Worm (Caenorhabditis elegans) whole organism, L4 larva: Measurements from ENCODE around the gene F25B5.5.

Experiments
- F37D6.2 ChIP-seq: sonication (generic microtip); optimal IDR thresholded peaks from 2 replicates; lab custom pipeline; 2016; ENCODE audit warnings: mild to moderate bottlenecking, missing genetic modification characterization, missing compliant biosample characterization
- F44E2.7 ChIP-seq: fragments of 200-800 bp; sonication (Bioruptor generic); IDR thresholded peaks from 2 replicates; pipeline ENCODE4 v2.1.2; 2022; ENCODE audit warnings: missing genetic modification characterization, missing compliant biosample characterization
- R02D3.7 ChIP-seq: fragments of 150-350 bp; sonication (generic microtip); optimal IDR thresholded peaks from 3 replicates; lab custom pipeline; 2014; ENCODE audit warnings: missing biosample characterization, missing genetic modification characterization
- T26A8.4 ChIP-seq: fragments of 200-800 bp; sonication (Bioruptor generic); IDR thresholded peaks from 2 replicates; pipeline ENCODE4 v1.3.6; 2022; ENCODE audit warnings: missing genetic modification characterization, missing compliant biosample characterization
- arid-1 ChIP-seq: fragments of 200-800 bp; sonication (Bioruptor generic); conservative IDR thresholded peaks from 2 replicates; pipeline ENCODE4 v1.3.6; 2022; ENCODE audit warnings: missing genetic modification reagents, missing genetic modification characterization, missing compliant biosample characterization
- ceh-20 ChIP-seq: fragments of 200-800 bp; sonication (Bioruptor generic); IDR thresholded peaks from 2 replicates; pipeline ENCODE4 v1.3.6; 2022; ENCODE audit warnings: missing genetic modification reagents, missing genetic modification characterization, missing compliant biosample characterization
- ces-1 ChIP-seq: fragments of 150-350 bp; sonication (generic microtip); optimal IDR thresholded peaks from 4 replicates; lab custom pipeline; 2014; ENCODE audit warnings: missing biosample characterization, missing genetic modification reagents, missing genetic modification characterization
- cey-2 ChIP-seq: sonication (generic microtip); optimal IDR thresholded peaks from 3 replicates; lab custom pipeline; 2017; ENCODE audit warnings: missing genetic modification characterization, mild to moderate bottlenecking, missing compliant biosample characterization, antibody characterized with exemption, borderline replicate concordance; ENCODE audit not compliant: insufficient read depth
- ctbp-1 ChIP-seq: fragments of 200-800 bp; sonication (Bioruptor generic); IDR thresholded peaks from 2 replicates; pipeline ENCODE4 v1.3.6; 2022; ENCODE audit warnings: missing genetic modification reagents, missing genetic modification characterization, missing compliant biosample characterization
- daf-16 ChIP-seq, 3 experiments: sonication (generic microtip); optimal IDR thresholded peaks; 2 replicates each; lab custom pipeline; 2016 to 2017; ENCODE audit warnings: missing genetic modification characterization in 3 of 3, missing genetic modification reagents in 3 of 3, mild to moderate bottlenecking in 2 of 3, missing compliant biosample characterization in 2 of 3, missing biosample characterization in 1 of 3, moderate library complexity in 1 of 3
- dmd-6 ChIP-seq: fragments of 200-800 bp; sonication (Bioruptor generic); IDR thresholded peaks from 2 replicates; pipeline ENCODE4 v1.3.6; 2022; ENCODE audit warnings: missing genetic modification reagents, missing genetic modification characterization, missing compliant biosample characterization
- dmd-8 ChIP-seq: fragments of 200-800 bp; sonication (Bioruptor generic); IDR thresholded peaks from 2 replicates; pipeline ENCODE4 v1.3.6; 2022; ENCODE audit warnings: missing genetic modification characterization, missing compliant biosample characterization
- duxl-1 ChIP-seq: sonication (generic microtip); optimal IDR thresholded peaks from 2 replicates; lab custom pipeline; 2016; ENCODE audit warnings: mild to moderate bottlenecking, missing genetic modification characterization, moderate library complexity, missing compliant biosample characterization; ENCODE audit not compliant: poor library complexity
- dve-1 ChIP-seq: sonication (generic microtip); optimal IDR thresholded peaks from 2 replicates; lab custom pipeline; 2017; ENCODE audit warnings: antibody characterized with exemption, mild to moderate bottlenecking, missing genetic modification characterization, missing compliant biosample characterization; ENCODE audit not compliant: insufficient read depth
- egl-43 ChIP-seq: fragments of 200-800 bp; sonication (Bioruptor generic); IDR thresholded peaks from 2 replicates; pipeline ENCODE4 v1.3.6; 2022; ENCODE audit warnings: missing genetic modification reagents, missing genetic modification characterization, missing compliant biosample characterization
- fos-1 ChIP-seq: fragments of 150-350 bp; optimal IDR thresholded peaks from 2 replicates; lab custom pipeline; 2014; ENCODE audit warnings: missing biosample characterization, missing genetic modification characterization
- gei-8 ChIP-seq: fragments of 200-800 bp; sonication (Bioruptor generic); optimal IDR thresholded peaks from 2 replicates; lab custom pipeline; 2018; ENCODE audit warnings: mild to moderate bottlenecking, missing genetic modification characterization, missing compliant biosample characterization
- hif-1 ChIP-seq, 2 experiments: sonication (generic microtip); optimal IDR thresholded peaks; 2 replicates each; lab custom pipeline; 2016 to 2017; ENCODE audit warnings: missing compliant biosample characterization in 2 of 2, missing genetic modification characterization in 2 of 2, missing genetic modification reagents in 2 of 2, missing genotype in 2 of 2, mild to moderate bottlenecking in 1 of 2
- hlh-11 ChIP-seq: fragments of 200-800 bp; sonication (Bioruptor generic); optimal IDR thresholded peaks from 2 replicates; lab custom pipeline; 2018; ENCODE audit warnings: mild to moderate bottlenecking, missing genetic modification characterization, missing compliant biosample characterization
- lin-1 ChIP-seq: fragments of 200-800 bp; sonication (Bioruptor generic); IDR thresholded peaks from 2 replicates; pipeline ENCODE4 v1.3.6; 2022; ENCODE audit warnings: missing genetic modification reagents, missing genetic modification characterization, missing compliant biosample characterization
- lin-29 ChIP-seq: fragments of 200-800 bp; sonication (Bioruptor generic); IDR thresholded peaks from 2 replicates; pipeline ENCODE4 v1.3.6; 2022; ENCODE audit warnings: missing genetic modification reagents, missing genetic modification characterization, missing compliant biosample characterization
- lsy-2 ChIP-seq, 2 experiments: fragments of 150-350 bp in 1 of 2; sonication (generic microtip) in 1 of 2; optimal IDR thresholded peaks; 2 replicates each; lab custom pipeline; 2014 to 2017; ENCODE audit warnings: missing biosample characterization in 2 of 2, missing genetic modification characterization in 2 of 2
- madf-9 ChIP-seq: fragments of 200-800 bp; sonication (Bioruptor generic); conservative IDR thresholded peaks from 2 replicates; pipeline ENCODE4 v1.3.6; 2022; ENCODE audit warnings: missing genetic modification reagents, missing genetic modification characterization, missing compliant biosample characterization
- mep-1 ChIP-seq: fragments of 150-350 bp; sonication (generic microtip); optimal IDR thresholded peaks from 3 replicates; lab custom pipeline; 2014; ENCODE audit warnings: missing biosample characterization, missing genetic modification characterization
- mxl-2 ChIP-seq: fragments of 200-800 bp; sonication (Bioruptor generic); conservative IDR thresholded peaks from 2 replicates; pipeline ENCODE4 v1.3.6; 2022; ENCODE audit warnings: missing genetic modification reagents, missing genetic modification characterization, missing compliant biosample characterization
- nhr-10 ChIP-seq: fragments of 150-350 bp; optimal IDR thresholded peaks from 2 replicates; lab custom pipeline; 2014; ENCODE audit warnings: missing biosample characterization, missing genetic modification characterization
- nhr-42 ChIP-seq: fragments of 200-800 bp; sonication (Bioruptor generic); IDR thresholded peaks from 2 replicates; pipeline ENCODE4 v1.3.6; 2022; ENCODE audit warnings: missing genetic modification characterization, missing compliant biosample characterization
- nhr-77 ChIP-seq: fragments of 150-350 bp; optimal IDR thresholded peaks from 2 replicates; lab custom pipeline; 2014; ENCODE audit warnings: missing biosample characterization, missing genetic modification characterization
- pha-4 ChIP-seq, 2 experiments: fragments of 150-350 bp in 1 of 2; fragments of 200-800 bp in 1 of 2; sonication (Bioruptor generic) in 1 of 2; IDR thresholded peaks in 1 of 2; optimal IDR thresholded peaks in 1 of 2; 2 replicates each; pipeline versions ENCODE4 v1.3.6 to Lab custom; 2014 to 2022; ENCODE audit warnings: missing genetic modification characterization in 2 of 2, missing genetic modification reagents in 2 of 2, missing biosample characterization in 1 of 2, missing compliant biosample characterization in 1 of 2
- php-3 ChIP-seq: fragments of 200-800 bp; sonication (Bioruptor generic); IDR thresholded peaks from 2 replicates; pipeline ENCODE4 v1.3.6; 2022; ENCODE audit warnings: missing genetic modification reagents, missing genetic modification characterization, missing compliant biosample characterization
- pqm-1 ChIP-seq: sonication (generic microtip); optimal IDR thresholded peaks from 2 replicates; lab custom pipeline; 2017; ENCODE audit warnings: missing biosample characterization, missing genetic modification characterization
- rbr-2 ChIP-seq: sonication (generic microtip); optimal IDR thresholded peaks from 2 replicates; lab custom pipeline; 2016; ENCODE audit warnings: missing genotype, missing genetic modification characterization, missing compliant biosample characterization
- set-16 ChIP-seq: fragments of 200-800 bp; sonication (Bioruptor generic); IDR thresholded peaks from 2 replicates; pipeline ENCODE4 v1.3.6; 2022; ENCODE audit warnings: missing genetic modification reagents, missing genetic modification characterization, missing compliant biosample characterization
- snpc-1.2 ChIP-seq: fragments of 200-800 bp; sonication (Bioruptor generic); IDR thresholded peaks from 2 replicates; pipeline ENCODE4 v1.3.6; 2022; ENCODE audit warnings: missing genetic modification reagents, missing genetic modification characterization, missing compliant biosample characterization
- snpc-4 ChIP-seq: fragments of 150-350 bp; optimal IDR thresholded peaks from 2 replicates; lab custom pipeline; 2014; ENCODE audit warnings: missing biosample characterization, missing genetic modification characterization
- tag-97 ChIP-seq: fragments of 200-800 bp; sonication (Bioruptor generic); IDR thresholded peaks from 2 replicates; pipeline ENCODE4 v1.3.6; 2022; ENCODE audit warnings: missing genetic modification characterization, missing compliant biosample characterization
- tra-1 ChIP-seq: fragments of 200-800 bp; sonication (Bioruptor generic); IDR thresholded peaks from 2 replicates; pipeline ENCODE4 v1.3.6; 2022; ENCODE audit warnings: missing genetic modification reagents, missing genetic modification characterization, missing compliant biosample characterization
- unc-39 ChIP-seq: sonication (generic microtip); optimal IDR thresholded peaks from 2 replicates; lab custom pipeline; 2017; ENCODE audit warnings: missing biosample characterization, missing genetic modification characterization
- zfp-3 ChIP-seq: fragments of 200-800 bp; sonication (Bioruptor generic); conservative IDR thresholded peaks from 2 replicates; pipeline ENCODE4 v1.3.6; 2022; ENCODE audit warnings: missing genetic modification reagents, missing genetic modification characterization, missing compliant biosample characterization
- zip-11 ChIP-seq: fragments of 200-800 bp; sonication (Bioruptor generic); IDR thresholded peaks from 2 replicates; pipeline ENCODE4 v1.3.6; 2022; ENCODE audit warnings: missing genetic modification characterization, missing compliant biosample characterization
- zip-2 ChIP-seq: fragments of 150-350 bp; optimal IDR thresholded peaks from 2 replicates; lab custom pipeline; 2014; ENCODE audit warnings: missing biosample characterization, missing genetic modification characterization
- ztf-7 ChIP-seq: fragments of 150-350 bp; optimal IDR thresholded peaks from 2 replicates; lab custom pipeline; 2014; ENCODE audit warnings: missing biosample characterization, missing genetic modification characterization

F25B5.5 gene

DNA sequence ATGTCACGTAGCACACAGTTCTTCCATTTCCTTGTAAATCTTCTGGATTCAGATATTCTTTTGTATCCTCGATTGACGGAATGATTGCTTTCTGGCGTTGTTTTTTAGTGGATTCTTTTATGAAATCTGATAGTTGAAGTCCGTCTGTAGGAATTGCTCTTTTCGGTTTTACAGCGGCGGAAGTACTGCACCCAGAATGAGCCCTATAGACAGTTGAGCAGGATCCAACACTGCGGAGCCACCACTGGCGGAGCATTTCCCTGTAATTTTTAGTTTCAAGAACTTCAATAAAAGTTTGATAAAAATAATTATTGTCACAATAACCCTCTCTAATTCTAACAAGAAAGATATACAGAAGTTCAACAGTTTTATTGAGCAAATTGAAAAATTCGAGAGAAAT is at the start of gene F25B5.5:
Gene F25B5.5, minus strand, starts transcription at position 260 of the 400 bp plus-strand sequence.
- TF ChIP-seq hif-1 (tag; optimal IDR thresholded peaks at IDR 0.05; lab: Kevin White, UChicago) (no peak), madf-9 (no peak), ztf-7 (tag; lab: Kevin White, UChicago) (no peak), dve-1 (tag; lab: Kevin White, UChicago) (no peak), zip-2 (no peak), php-3 (GFP tag; lab: Robert Waterston, UW) (0 out of 2 replicates have a peak, but pooled peaks have one; percentile 14), mxl-2 (no peak), lin-1 (0 out of 2 replicates have a peak, but pooled peaks have one; percentile 13), set-16 (GFP tag; lab: Robert Waterston, UW) (no peak), lin-29 (GFP tag; lab: Robert Waterston, UW) (no peak), zfp-3 (GFP tag; lab: Robert Waterston, UW) (peak; percentile 81), T26A8.4 (peak; percentile 65; the same call in 1 of the 2 replicates), arid-1 (GFP tag; lab: Robert Waterston, UW) (no peak), unc-39 (tag; lab: Kevin White, UChicago) (no peak), F37D6.2 (tag; lab: Kevin White, UChicago) (no peak), snpc-1.2 (GFP tag; lab: Robert Waterston, UW) (0 out of 2 replicates have a peak, but pooled peaks have one; percentile 29), nhr-10 (no peak), F44E2.7 (GFP tag; lab: Robert Waterston, UW) (no peak), gei-8 (no peak), tra-1 (GFP tag; lab: Robert Waterston, UW) (no peak)

DNA sequence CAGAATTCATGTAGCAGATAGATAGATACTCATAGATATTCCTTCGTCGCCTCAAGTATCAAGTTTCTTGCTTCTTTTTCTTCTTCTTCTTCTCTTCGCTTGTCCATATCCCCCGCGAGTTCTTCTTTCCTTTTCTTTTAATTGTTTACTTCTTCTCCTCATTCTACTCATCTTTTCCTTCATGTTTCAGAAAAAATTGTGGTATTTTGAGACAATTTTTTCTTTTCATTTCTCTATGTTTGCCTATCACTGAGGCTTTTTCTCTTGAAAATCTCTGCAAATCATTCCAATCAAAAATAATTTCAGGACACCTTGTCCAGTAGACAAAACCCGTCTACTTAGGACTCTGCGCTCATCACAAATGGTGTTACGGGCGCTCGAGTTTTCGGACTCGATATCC is 47.0 kb upstream of the F25B5.5 start, which contains the start of gene T04C9.1:
Gene T04C9.1, plus strand, starts transcription at position 301 of the 400 bp plus-strand sequence.
- TF ChIP-seq ctbp-1: no peak
- TF ChIP-seq duxl-1 (tag; lab: Kevin White, UChicago): no peak
- TF ChIP-seq zip-2: no peak

ce11 chrIII:5992043-5992442 is 46.1 kb upstream of the F25B5.5 start:
- TF ChIP-seq pqm-1 (tag; lab: Kevin White, UChicago): no peak
- TF ChIP-seq lsy-2 (tag; optimal IDR thresholded peaks at IDR 0.05; lab: Kevin White, UChicago): peak in 1 of 2 experiments; percentile 7
- TF ChIP-seq tag-97 (GFP tag; lab: Robert Waterston, UW): no peak
- no peak for TF ChIP-seq mep-1 (tag; lab: Kevin White, UChicago)
- peak; percentile 88 for TF ChIP-seq ces-1 (GFP tag; lab: Kevin White, UChicago)
- peak; percentile 16 for TF ChIP-seq rbr-2 (tag; lab: Kevin White, UChicago)
- 0 out of 2 replicates have a peak, but pooled peaks have one; percentile 36 for TF ChIP-seq ctbp-1

ce11 chrIII:5991142-5991930 is 45.4 kb upstream of the F25B5.5 start, which contains the start of gene T04C9.2:
TSS of gene T04C9.2 (plus strand) at chrIII:5991880.
- TF ChIP-seq lin-1: no peak
- no peak for TF ChIP-seq zip-11 (GFP tag; lab: Robert Waterston, UW)
- TF ChIP-seq lin-29 (GFP tag; lab: Robert Waterston, UW): no peak
- TF ChIP-seq pha-4 (GFP tag; IDR thresholded peaks at IDR 0.05; lab: Robert Waterston, UW): no peak
- no peak for TF ChIP-seq pha-4 (tag; optimal IDR thresholded peaks at IDR 0.05; lab: Kevin White, UChicago)
- no peak for TF ChIP-seq nhr-42 (GFP tag; lab: Robert Waterston, UW)
- no peak for TF ChIP-seq zfp-3 (GFP tag; lab: Robert Waterston, UW)
- TF ChIP-seq R02D3.7 (tag; lab: Kevin White, UChicago): no peak
- no peak for TF ChIP-seq madf-9
- TF ChIP-seq snpc-4: no peak
- TF ChIP-seq dmd-6 (GFP tag; lab: Robert Waterston, UW): peak; percentile 51; the same call in 1 of the 2 replicates
- TF ChIP-seq ceh-20: peak; percentile 57; the same call in 1 of the 2 replicates
- TF ChIP-seq fos-1 (tag; lab: Kevin White, UChicago): no peak
- TF ChIP-seq daf-16 (GFP tag; optimal IDR thresholded peaks at IDR 0.05; lab: Kevin White, UChicago): no peak
- TF ChIP-seq daf-16 (tag; optimal IDR thresholded peaks at IDR 0.05; lab: Kevin White, UChicago): no peak
- no peak for TF ChIP-seq egl-43
- TF ChIP-seq ztf-7 (tag; lab: Kevin White, UChicago): no peak
- peak; percentile 44 for TF ChIP-seq hlh-11 (tag; lab: Kevin White, UChicago)
- TF ChIP-seq dmd-8 (GFP tag; lab: Robert Waterston, UW): no peak
- TF ChIP-seq ces-1 (GFP tag; lab: Kevin White, UChicago): no peak
- no peak for TF ChIP-seq cey-2 (tag; lab: Kevin White, UChicago)
- TF ChIP-seq arid-1 (GFP tag; lab: Robert Waterston, UW): no peak
- TF ChIP-seq nhr-77 (tag; lab: Kevin White, UChicago): no peak
